Worm (Caenorhabditis elegans) whole organism, mixed stage, embryonic: ENCODE measurements around the gene kbp-2.
"Not testable (repeated sequence)": the region's sequence is repeated elsewhere in the genome, so short reads cannot be mapped to it uniquely, and the experiment has no call there.

Source experiments
- M03D4.4 ChIP-seq: sonication (generic microtip); optimal IDR thresholded peaks from 2 replicates; lab custom pipeline; 2017; ENCODE audit warnings: mild to moderate bottlenecking, missing genetic modification characterization, missing compliant biosample characterization
- bed-3 ChIP-seq: fragments of 200-800 bp; sonication (Bioruptor generic); optimal IDR thresholded peaks from 3 replicates; lab custom pipeline; 2018; ENCODE audit warnings: mild to moderate bottlenecking, missing genetic modification characterization, moderate library complexity, missing compliant biosample characterization
- blmp-1 ChIP-seq: fragments of 150-350 bp; optimal IDR thresholded peaks from 2 replicates; lab custom pipeline; 2014; ENCODE audit warnings: missing biosample characterization, missing genetic modification characterization
- ceh-83 ChIP-seq: fragments of 200-800 bp; sonication (Bioruptor generic); optimal IDR thresholded peaks from 2 replicates; lab custom pipeline; 2018; ENCODE audit warnings: mild to moderate bottlenecking, missing genetic modification characterization, missing compliant biosample characterization
- ces-1 ChIP-seq: fragments of 150-350 bp; optimal IDR thresholded peaks from 2 replicates; lab custom pipeline; 2014; ENCODE audit warnings: missing biosample characterization, missing genetic modification reagents, missing genetic modification characterization
- cnd-1 ChIP-seq: fragments of 200-800 bp; sonication (Bioruptor generic); optimal IDR thresholded peaks from 2 replicates; lab custom pipeline; 2018; ENCODE audit warnings: mild to moderate bottlenecking, missing genetic modification characterization, missing compliant biosample characterization
- elt-3 ChIP-seq: fragments of 150-350 bp; optimal IDR thresholded peaks from 2 replicates; lab custom pipeline; 2014; ENCODE audit warnings: missing biosample characterization, missing genetic modification characterization
- flh-1 ChIP-seq: fragments of 200-800 bp; sonication (Bioruptor generic); optimal IDR thresholded peaks from 2 replicates; lab custom pipeline; 2018; ENCODE audit warnings: mild to moderate bottlenecking, missing genetic modification characterization, moderate library complexity, missing compliant biosample characterization
- hlh-1 ChIP-seq: fragments of 150-350 bp; optimal IDR thresholded peaks from 2 replicates; lab custom pipeline; 2014; ENCODE audit warnings: missing biosample characterization, missing genetic modification reagents, missing genetic modification characterization
- lin-32 ChIP-seq: fragments of 200-800 bp; sonication (Bioruptor generic); optimal IDR thresholded peaks from 2 replicates; lab custom pipeline; 2018; ENCODE audit warnings: mild to moderate bottlenecking, missing genetic modification characterization, missing compliant biosample characterization
- lsy-2 ChIP-seq: fragments of 150-350 bp; optimal IDR thresholded peaks from 2 replicates; lab custom pipeline; 2014; ENCODE audit warnings: missing biosample characterization, missing genetic modification characterization
- mab-5 ChIP-seq: fragments of 150-350 bp; optimal IDR thresholded peaks from 2 replicates; lab custom pipeline; 2014; ENCODE audit warnings: missing biosample characterization, missing genetic modification characterization
- mep-1 ChIP-seq: fragments of 150-350 bp; optimal IDR thresholded peaks from 2 replicates; lab custom pipeline; 2017; ENCODE audit warnings: missing biosample characterization, missing genetic modification reagents, missing genetic modification characterization, inconsistent platforms
- nhr-12 ChIP-seq: fragments of 150-350 bp; optimal IDR thresholded peaks from 2 replicates; lab custom pipeline; 2014; ENCODE audit warnings: missing biosample characterization, missing genetic modification characterization
- nhr-2 ChIP-seq: fragments of 150-350 bp; optimal IDR thresholded peaks from 2 replicates; lab custom pipeline; 2014; ENCODE audit warnings: missing biosample characterization, missing genetic modification characterization
- nhr-237 ChIP-seq: fragments of 150-350 bp; optimal IDR thresholded peaks from 2 replicates; lab custom pipeline; 2014; ENCODE audit warnings: missing biosample characterization, missing genetic modification characterization
- nhr-76 ChIP-seq: sonication (generic microtip); optimal IDR thresholded peaks from 2 replicates; lab custom pipeline; 2017; ENCODE audit warnings: missing biosample characterization, missing genetic modification characterization
- pha-4 ChIP-seq: fragments of 150-350 bp; optimal IDR thresholded peaks from 2 replicates; lab custom pipeline; 2018; ENCODE audit warnings: missing biosample characterization, missing genetic modification reagents, missing genetic modification characterization
- sem-2 ChIP-seq: fragments of 200-800 bp; sonication (Bioruptor generic); optimal IDR thresholded peaks from 2 replicates; lab custom pipeline; 2018; ENCODE audit warnings: mild to moderate bottlenecking, missing genetic modification characterization, missing compliant biosample characterization
- snpc-4 ChIP-seq: fragments of 150-350 bp; optimal IDR thresholded peaks from 2 replicates; lab custom pipeline; 2014; ENCODE audit warnings: missing biosample characterization, missing genetic modification characterization
- sptf-1 ChIP-seq: sonication (generic microtip); optimal IDR thresholded peaks from 2 replicates; lab custom pipeline; 2017; ENCODE audit warnings: mild to moderate bottlenecking, missing genetic modification characterization, moderate library complexity, missing compliant biosample characterization
- tbx-8 ChIP-seq: fragments of 200-800 bp; sonication (Bioruptor generic); optimal IDR thresholded peaks from 2 replicates; lab custom pipeline; 2018; ENCODE audit warnings: mild to moderate bottlenecking, missing genetic modification characterization, moderate library complexity, missing compliant biosample characterization
- unc-120 ChIP-seq: sonication (generic microtip); optimal IDR thresholded peaks from 2 replicates; lab custom pipeline; 2017; ENCODE audit warnings: missing genetic modification characterization, missing compliant biosample characterization; ENCODE audit not compliant: poor library complexity, severe bottlenecking
- unc-39 ChIP-seq: fragments of 150-350 bp; optimal IDR thresholded peaks from 2 replicates; lab custom pipeline; 2014; ENCODE audit warnings: missing biosample characterization, missing genetic modification characterization
- unc-62 ChIP-seq: fragments of 150-350 bp; optimal IDR thresholded peaks from 2 replicates; lab custom pipeline; 2014; ENCODE audit warnings: missing biosample characterization, missing genetic modification reagents, missing genetic modification characterization
- ztf-11 ChIP-seq: fragments of 150-350 bp; optimal IDR thresholded peaks from 2 replicates; lab custom pipeline; 2014; ENCODE audit warnings: missing biosample characterization, missing genetic modification characterization

The kbp-2 gene

ce11 chrIII:4922020-4922419 is 18.3 kb upstream of the kbp-2 start, which contains the start of gene mmab-1:
Gene mmab-1, minus strand, starts transcription at chrIII:4922114.
- TF ChIP-seq blmp-1 (tag; lab: Kevin White, UChicago); sem-2; ces-1 (GFP tag; lab: Kevin White, UChicago): not testable (repeated sequence)
- TF ChIP-seq, all 35 proteins: peak for 0; not testable (repeated sequence) for 35

DNA sequence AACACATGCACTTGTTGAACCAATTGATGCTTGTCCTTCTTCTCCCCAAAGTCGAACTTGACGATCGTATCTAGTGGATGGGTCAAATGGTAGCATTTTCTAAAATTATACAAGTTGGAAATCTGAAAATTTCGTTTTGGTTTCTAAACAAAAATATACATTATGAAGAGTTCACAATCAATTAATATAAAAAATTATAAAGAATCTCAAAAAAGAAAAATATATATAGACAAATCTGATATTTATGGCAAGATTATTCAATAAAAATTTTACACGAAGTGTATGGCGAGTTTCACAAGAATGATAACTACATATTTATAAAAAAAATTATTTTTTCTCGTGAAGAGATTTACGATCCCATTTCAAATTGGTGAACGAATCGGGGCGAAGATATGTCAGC is 16.5 kb upstream of the kbp-2 start, which contains the start of gene ula-1:
TSS of gene ula-1 (minus strand) at position 101 of the 400 bp plus-strand sequence.
- TF ChIP-seq lin-32 (no peak), unc-62 (GFP tag; lab: Kevin White, UChicago) (no peak)

DNA sequence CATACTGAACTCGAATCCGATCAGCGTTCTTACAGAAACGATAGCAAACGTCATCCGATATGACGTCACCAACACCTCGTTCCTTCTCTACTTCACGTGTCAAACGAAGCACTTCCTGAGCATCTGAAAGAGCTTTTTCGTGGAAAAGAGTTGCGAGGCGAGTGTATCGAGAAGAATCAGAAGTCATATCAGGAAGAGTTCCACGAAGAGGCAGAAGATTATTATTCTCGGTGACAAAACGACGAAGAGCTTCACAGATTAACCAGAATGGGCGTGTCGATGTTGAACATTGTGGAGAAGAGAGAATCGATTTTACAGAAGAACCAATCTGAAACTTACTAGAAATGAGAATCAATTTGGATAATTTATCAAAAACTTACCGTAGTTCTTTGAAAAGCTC is 15.2 kb upstream of the kbp-2 start:
- TF ChIP-seq nhr-237 (tag; lab: Kevin White, UChicago) (no peak), hlh-1 (tag; lab: Kevin White, UChicago) (no peak), nhr-76 (no peak), bed-3 (no peak), sptf-1 (tag; lab: Kevin White, UChicago) (no peak), nhr-2 (tag; lab: Kevin White, UChicago) (no peak), ztf-11 (no peak), lin-32 (no peak), blmp-1 (tag; lab: Kevin White, UChicago) (no peak), unc-62 (GFP tag; lab: Kevin White, UChicago) (no peak)
- TF ChIP-seq, all 35 proteins: peak for 0

- TF ChIP-seq unc-120 (tag; lab: Kevin White, UChicago) (peak; percentile 61), lin-32 (no peak), nhr-237 (tag; lab: Kevin White, UChicago) (peak; percentile 13), nhr-2 (tag; lab: Kevin White, UChicago) (no peak), mep-1 (tag; lab: Kevin White, UChicago) (peak; percentile 55), lsy-2 (peak; percentile 67), snpc-4 (tag; lab: Kevin White, UChicago) (no peak)
These were observed 14.5 kb upstream of the kbp-2 start, which contains the start of gene rpb-8 for ce11 chrIII:4917960-4918712. Gene rpb-8, minus strand, starts transcription at chrIII:4918008.

DNA sequence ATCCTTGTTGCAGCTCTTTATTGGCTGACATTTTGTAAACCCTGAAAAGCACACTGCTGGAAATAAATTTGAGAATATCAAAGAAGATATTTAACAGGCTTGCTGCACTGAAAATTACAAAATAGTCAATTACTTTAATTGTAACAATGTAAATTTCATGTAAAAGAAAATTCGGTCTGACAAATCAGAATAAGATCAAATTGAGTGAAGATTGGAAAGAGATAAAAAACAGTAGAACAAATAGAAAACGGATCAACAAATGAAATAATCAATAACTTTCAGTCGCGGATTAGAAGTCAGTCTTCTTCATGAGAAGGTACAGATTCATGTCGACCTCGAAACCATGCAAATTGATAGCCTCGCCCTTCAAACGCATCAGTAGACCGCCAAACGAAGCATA is 13.4 kb upstream of the kbp-2 start, which contains the start of gene rars-1:
TSS of gene rars-1 (minus strand) at position 101 of the 400 bp plus-strand sequence.
- TF ChIP-seq ces-1 (GFP tag; lab: Kevin White, UChicago) (no peak), M03D4.4 (tag; lab: Kevin White, UChicago) (no peak), tbx-8 (GFP tag; lab: Kevin White, UChicago) (no peak), nhr-2 (tag; lab: Kevin White, UChicago) (no peak), ztf-11 (no peak), nhr-12 (tag; lab: Kevin White, UChicago) (no peak), pha-4 (no peak), ceh-83 (GFP tag; lab: Kevin White, UChicago) (no peak), unc-62 (GFP tag; lab: Kevin White, UChicago) (no peak), hlh-1 (tag; lab: Kevin White, UChicago) (no peak), mab-5 (tag; lab: Kevin White, UChicago) (no peak)
- TF ChIP-seq, all 35 proteins: peak for 0

ce11 chrIII:4913736-4914135 is 10.1 kb upstream of the kbp-2 start:
- TF ChIP-seq flh-1 (GFP tag; lab: Kevin White, UChicago) = no peak
- TF ChIP-seq mab-5 (tag; lab: Kevin White, UChicago) = no peak
- no peak for TF ChIP-seq unc-39 (tag; lab: Kevin White, UChicago)

DNA sequence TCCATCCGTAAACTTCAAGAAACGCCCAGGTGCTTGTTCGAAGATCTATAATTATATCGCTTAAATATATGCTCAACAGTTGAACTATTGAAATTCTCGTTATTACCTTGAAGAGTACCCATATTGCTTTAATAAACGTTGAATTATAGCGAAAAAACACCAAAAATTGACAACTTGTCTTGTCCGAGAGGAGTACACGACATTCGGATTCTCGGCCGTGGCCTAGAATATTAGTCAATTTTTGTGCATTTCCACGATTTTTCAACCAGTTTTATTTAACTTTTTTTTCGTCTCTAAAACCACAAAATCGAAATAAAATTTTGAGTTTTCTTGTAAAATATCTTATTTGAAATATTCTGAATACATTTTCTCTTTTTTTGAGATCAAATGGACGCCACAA is 8.6 kb upstream of the kbp-2 start, which contains the start of the genes F26F4.9 and cee-1:
TSS of gene F26F4.9 (minus strand) at position 205 of the 400 bp plus-strand sequence.
TSS of gene cee-1 (plus strand) at position 383 of the 400 bp plus-strand sequence.
- TF ChIP-seq ces-1 (GFP tag; lab: Kevin White, UChicago) = peak; percentile 37
- no peak for TF ChIP-seq elt-3
- TF ChIP-seq nhr-2 (tag; lab: Kevin White, UChicago) = no peak
- peak; percentile 17 for TF ChIP-seq sptf-1 (tag; lab: Kevin White, UChicago)
- no peak for TF ChIP-seq unc-39 (tag; lab: Kevin White, UChicago)
- no peak for TF ChIP-seq tbx-8 (GFP tag; lab: Kevin White, UChicago)
- TF ChIP-seq cnd-1 (tag; lab: Kevin White, UChicago) = no peak
- no peak for TF ChIP-seq mep-1 (tag; lab: Kevin White, UChicago)
- TF ChIP-seq, all 35 proteins: peak for 2
